Worm (Caenorhabditis elegans): ENCODE measurements around the gene sws-1.

ce11 chrV:18930748-18931147 lies 50.5 kb downstream of the sws-1 start:
- TF ChIP-seq ztf-4 (tag; optimal IDR thresholded peaks at IDR 0.05) (no peak), sma-9 (GFP tag; optimal IDR thresholded peaks at IDR 0.05) (no peak), sma-9 (tag; optimal IDR thresholded peaks at IDR 0.05) (no peak), lin-39 (tag; optimal IDR thresholded peaks at IDR 0.05) (no peak), elt-3 (tag; optimal IDR thresholded peaks at IDR 0.05) (no peak), blmp-1 (tag; optimal IDR thresholded peaks at IDR 0.05; ENCODE audit: insufficient read depth) (no peak), nhr-237 (tag; optimal IDR thresholded peaks at IDR 0.05) (no peak), ztf-11 (tag; optimal IDR thresholded peaks at IDR 0.05) (no peak), fos-1 (tag; optimal IDR thresholded peaks at IDR 0.05) (no peak), zag-1 (tag; optimal IDR thresholded peaks at IDR 0.05) (no peak), crh-2 (tag; optimal IDR thresholded peaks at IDR 0.05) (no peak), ZK546.5 (tag; optimal IDR thresholded peaks at IDR 0.05) (no peak), aly-2 (tag; optimal IDR thresholded peaks at IDR 0.05) (no peak)
